Fruit fly (Drosophila melanogaster) S2 (cell line): ENCODE data around the gene CG44303.

ENCODE experiments used
- CG8478 ChIP-seq: fragments of >200 bp; optimal IDR thresholded peaks from 2 replicates; lab custom pipeline; 2018
- CTCF ChIP-seq, 2 experiments: fragments of >200 bp; optimal IDR thresholded peaks; 2 replicates each; lab custom pipeline; 2018

DNA sequence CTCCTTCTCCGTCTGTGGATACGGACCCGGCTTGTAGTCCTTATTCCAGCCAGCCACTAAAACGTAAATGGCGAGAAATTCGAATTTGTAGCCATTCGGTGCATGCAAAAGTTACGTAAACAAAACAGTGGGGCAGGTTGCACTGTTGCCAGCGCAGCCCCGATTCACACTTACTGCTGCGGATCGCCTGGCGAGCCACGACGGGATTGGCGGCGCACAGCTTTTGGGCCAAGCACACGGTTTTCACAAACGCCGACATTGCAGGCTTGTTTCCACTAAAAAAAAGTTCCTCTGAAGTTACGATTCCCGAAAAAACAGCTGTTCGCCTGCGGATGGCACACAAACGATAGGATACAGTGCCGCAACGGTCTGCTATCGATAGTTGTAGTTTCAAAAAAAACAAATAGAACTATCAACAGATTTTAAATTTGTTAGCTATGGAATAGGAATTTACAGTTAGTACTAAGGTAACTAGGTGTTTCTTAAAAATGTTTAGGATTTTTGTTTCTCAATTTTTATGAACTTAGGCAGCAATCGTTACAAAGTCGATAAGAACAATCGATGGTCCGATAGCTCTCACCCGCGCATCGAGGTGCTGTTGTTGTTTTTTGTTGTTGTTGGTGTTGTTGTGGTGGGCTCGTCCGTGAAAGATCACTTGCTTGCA, 9.3 kb downstream of the CG44303 start, which contains the start of gene Fum1:
- TF ChIP-seq CG8478 (lab: Kevin White, UChicago): no peak
- no peak for TF ChIP-seq CTCF (optimal IDR thresholded peaks at IDR 0.05; lab: Kevin White, UChicago)
